Fruit fly (Drosophila melanogaster) whole organism, embryonic: ENCODE results near the gene CG14269.

Experiments
- Atf-2 ChIP-seq: fragments of 200-800 bp; sonication (Bioruptor generic); optimal IDR thresholded peaks from 2 replicates; lab custom pipeline; 2016; ENCODE audit warnings: missing biosample characterization, missing genetic modification characterization
- CG10147 ChIP-seq: fragments of 200-800 bp; sonication (Bioruptor generic); optimal IDR thresholded peaks from 2 replicates; lab custom pipeline; 2019; ENCODE audit warnings: missing biosample characterization, mild to moderate bottlenecking, missing genetic modification characterization, moderate library complexity
- CG10209 ChIP-seq: fragments of 200-800 bp; sonication (Bioruptor generic); optimal IDR thresholded peaks from 3 replicates; lab custom pipeline; 2017; ENCODE audit warnings: missing biosample characterization, mild to moderate bottlenecking, missing genetic modification characterization, missing genetic modification reagents
- CG10274 ChIP-seq: fragments of 200-800 bp; sonication (Bioruptor generic); optimal IDR thresholded peaks from 3 replicates; lab custom pipeline; 2017; ENCODE audit warnings: missing biosample characterization, mild to moderate bottlenecking, missing genetic modification characterization
- CG10979 ChIP-seq: fragments of 200-800 bp; sonication (Bioruptor generic); optimal IDR thresholded peaks from 2 replicates; lab custom pipeline; 2018; ENCODE audit warnings: missing biosample characterization, mild to moderate bottlenecking, missing genetic modification characterization, moderate library complexity
- CG12155 ChIP-seq: fragments of 200-800 bp; sonication (Bioruptor generic); optimal IDR thresholded peaks from 3 replicates; lab custom pipeline; 2016; ENCODE audit warnings: missing biosample characterization, missing genetic modification characterization
- CG13296 ChIP-seq: fragments of 200-800 bp; sonication (Bioruptor generic); optimal IDR thresholded peaks from 3 replicates; lab custom pipeline; 2018; ENCODE audit warnings: missing biosample characterization, mild to moderate bottlenecking, missing genetic modification characterization
- CG13424 ChIP-seq: fragments of 200-800 bp; sonication (Bioruptor generic); optimal IDR thresholded peaks from 2 replicates; lab custom pipeline; 2019; ENCODE audit warnings: missing biosample characterization, mild to moderate bottlenecking, missing genetic modification characterization, moderate library complexity
- CG14710 ChIP-seq: fragments of 200-800 bp; sonication (Bioruptor generic); optimal IDR thresholded peaks from 3 replicates; lab custom pipeline; 2019; ENCODE audit warnings: missing biosample characterization, mild to moderate bottlenecking, missing genetic modification characterization, moderate library complexity
- CG15696 ChIP-seq: fragments of 200-800 bp; sonication (Bioruptor generic); optimal IDR thresholded peaks from 2 replicates; lab custom pipeline; 2019; ENCODE audit warnings: missing biosample characterization, mild to moderate bottlenecking, missing genetic modification characterization, moderate library complexity
- CG1602 ChIP-seq: fragments of 200-800 bp; sonication (Bioruptor generic); optimal IDR thresholded peaks from 3 replicates; lab custom pipeline; 2016; ENCODE audit warnings: missing biosample characterization, missing genetic modification characterization
- CG1603 ChIP-seq: fragments of 200-800 bp; sonication (Bioruptor generic); optimal IDR thresholded peaks from 2 replicates; lab custom pipeline; 2019; ENCODE audit warnings: missing biosample characterization, mild to moderate bottlenecking, missing genetic modification characterization, moderate library complexity
- CG17912 ChIP-seq: fragments of 200-800 bp; sonication (Bioruptor generic); optimal IDR thresholded peaks from 2 replicates; lab custom pipeline; 2018; ENCODE audit warnings: missing biosample characterization, mild to moderate bottlenecking, missing genetic modification characterization
- CG18262 ChIP-seq: fragments of 200-800 bp; optimal IDR thresholded peaks from 3 replicates; lab custom pipeline; 2019; ENCODE audit warnings: missing biosample characterization, mild to moderate bottlenecking, missing genetic modification characterization, moderate library complexity
- CG2678 ChIP-seq: fragments of 200-800 bp; sonication (Bioruptor generic); optimal IDR thresholded peaks from 3 replicates; lab custom pipeline; 2019; ENCODE audit warnings: missing biosample characterization, mild to moderate bottlenecking, missing genetic modification characterization, moderate library complexity
- CG2712 ChIP-seq: fragments of 200-800 bp; optimal IDR thresholded peaks from 3 replicates; lab custom pipeline; 2019; ENCODE audit warnings: missing biosample characterization, mild to moderate bottlenecking, missing genetic modification characterization, moderate library complexity
- CG31441 ChIP-seq: fragments of 200-800 bp; sonication (Bioruptor generic); IDR thresholded peaks from 2 replicates; pipeline ENCODE4 v1.3.6; 2022; ENCODE audit warnings: missing biosample characterization, missing genetic modification characterization
- CG32532 ChIP-seq: fragments of 200-800 bp; sonication (Bioruptor generic); IDR thresholded peaks from 2 replicates; pipeline ENCODE4 v1.3.6; 2022; ENCODE audit warnings: missing biosample characterization, missing genetic modification characterization
- CG3281 ChIP-seq: fragments of 200-800 bp; sonication (Bioruptor generic); optimal IDR thresholded peaks from 3 replicates; lab custom pipeline; 2017; ENCODE audit warnings: missing biosample characterization, mild to moderate bottlenecking, missing genetic modification characterization
- CG4820 ChIP-seq: fragments of 200-800 bp; sonication (Bioruptor generic); optimal IDR thresholded peaks from 3 replicates; lab custom pipeline; 2016; ENCODE audit warnings: missing biosample characterization, missing genetic modification characterization
- CG5953 ChIP-seq: fragments of 200-800 bp; sonication (Bioruptor generic); IDR thresholded peaks from 2 replicates; pipeline ENCODE4 v1.3.6; 2022; ENCODE audit warnings: missing biosample characterization, missing genetic modification characterization
- CG7271 ChIP-seq: fragments of 200-800 bp; sonication (Bioruptor generic); optimal IDR thresholded peaks from 2 replicates; lab custom pipeline; 2018; ENCODE audit warnings: missing biosample characterization, mild to moderate bottlenecking, missing genetic modification characterization, moderate library complexity
- CG7372 ChIP-seq: fragments of 200-800 bp; sonication (Bioruptor generic); IDR thresholded peaks from 2 replicates; pipeline ENCODE4 v1.3.6; 2022; ENCODE audit warnings: missing biosample characterization, missing genetic modification characterization
- CG7786 ChIP-seq: fragments of 200-800 bp; sonication (Bioruptor generic); optimal IDR thresholded peaks from 2 replicates; lab custom pipeline; 2016; ENCODE audit warnings: missing biosample characterization, missing genetic modification characterization
- CG9727 ChIP-seq: fragments of 200-800 bp; sonication (Bioruptor generic); optimal IDR thresholded peaks from 3 replicates; lab custom pipeline; 2017; ENCODE audit warnings: missing biosample characterization, mild to moderate bottlenecking, missing genetic modification characterization
- CG9797 ChIP-seq: fragments of 200-800 bp; sonication (Bioruptor generic); optimal IDR thresholded peaks from 3 replicates; lab custom pipeline; 2018; ENCODE audit warnings: missing biosample characterization, mild to moderate bottlenecking, missing genetic modification characterization
- CG9817 ChIP-seq: fragments of 200-800 bp; sonication (Bioruptor generic); optimal IDR thresholded peaks from 2 replicates; lab custom pipeline; 2018; ENCODE audit warnings: missing biosample characterization, mild to moderate bottlenecking, missing genetic modification characterization, moderate library complexity
- Gug ChIP-seq: fragments of 200-800 bp; sonication (Bioruptor generic); IDR thresholded peaks from 4 replicates; pipeline ENCODE4 v1.3.6; 2022; ENCODE audit warnings: missing biosample characterization, missing genetic modification characterization
- Kr ChIP-seq: fragments of 200-800 bp; sonication (Bioruptor generic); optimal IDR thresholded peaks from 2 replicates; lab custom pipeline; 2017; ENCODE audit warnings: missing biosample characterization, mild to moderate bottlenecking, missing genetic modification characterization
- PHDP ChIP-seq: fragments of 200-800 bp; sonication (Bioruptor generic); optimal IDR thresholded peaks from 3 replicates; lab custom pipeline; 2018; ENCODE audit warnings: missing biosample characterization, mild to moderate bottlenecking, missing genetic modification characterization, moderate library complexity
- Sox100B ChIP-seq: fragments of 200-800 bp; sonication (Bioruptor generic); optimal IDR thresholded peaks from 3 replicates; lab custom pipeline; 2018; ENCODE audit warnings: missing biosample characterization, mild to moderate bottlenecking, missing genetic modification characterization
- Taf1 ChIP-seq: fragments of 200-800 bp; sonication (Bioruptor generic); IDR thresholded peaks from 2 replicates; pipeline ENCODE4 v1.3.6; 2022; ENCODE audit warnings: missing biosample characterization, missing genetic modification characterization
- Vsx1 ChIP-seq: fragments of 200-800 bp; sonication (Bioruptor generic); optimal IDR thresholded peaks from 2 replicates; lab custom pipeline; 2017; ENCODE audit warnings: missing biosample characterization, mild to moderate bottlenecking, missing genetic modification characterization, missing genetic modification reagents
- al ChIP-seq: fragments of 200-800 bp; sonication (Bioruptor generic); IDR thresholded peaks from 2 replicates; pipeline ENCODE4 v1.3.6; 2022; ENCODE audit warnings: missing biosample characterization, missing genetic modification characterization
- amos ChIP-seq: fragments of 200-800 bp; sonication (Bioruptor generic); IDR thresholded peaks from 2 replicates; pipeline ENCODE4 v1.3.6; 2022; ENCODE audit warnings: missing biosample characterization, missing genetic modification characterization; ENCODE audit not compliant: partially characterized antibody
- ase ChIP-seq: fragments of 200-800 bp; sonication (Bioruptor generic); IDR thresholded peaks from 3 replicates; pipeline ENCODE4 v1.3.6; 2022; ENCODE audit warnings: missing biosample characterization, missing genetic modification characterization
- bab2 ChIP-seq: fragments of 200-800 bp; sonication (Bioruptor generic); optimal IDR thresholded peaks from 2 replicates; lab custom pipeline; 2016; ENCODE audit warnings: missing biosample characterization, missing genetic modification characterization
- en ChIP-seq: fragments of 200-800 bp; sonication (Bioruptor generic); optimal IDR thresholded peaks from 2 replicates; lab custom pipeline; 2016; ENCODE audit warnings: missing biosample characterization, missing genetic modification characterization
- fd102C ChIP-seq: fragments of 200-800 bp; sonication (Bioruptor generic); optimal IDR thresholded peaks from 2 replicates; lab custom pipeline; 2018; ENCODE audit warnings: missing biosample characterization, mild to moderate bottlenecking, missing genetic modification characterization, moderate library complexity
- grn ChIP-seq: fragments of 200-800 bp; sonication (Bioruptor generic); optimal IDR thresholded peaks from 3 replicates; lab custom pipeline; 2017; ENCODE audit warnings: missing biosample characterization, missing genetic modification characterization
- hbn ChIP-seq: fragments of 200-800 bp; sonication (Bioruptor generic); IDR thresholded peaks from 2 replicates; pipeline ENCODE4 v1.3.6; 2022; ENCODE audit warnings: missing biosample characterization, missing genetic modification characterization; ENCODE audit not compliant: partially characterized antibody
- maf-S ChIP-seq: fragments of 200-800 bp; sonication (Bioruptor generic); optimal IDR thresholded peaks from 2 replicates; lab custom pipeline; 2016; ENCODE audit warnings: missing biosample characterization, missing genetic modification characterization
- phol ChIP-seq: fragments of 200-800 bp; sonication (Bioruptor generic); optimal IDR thresholded peaks from 3 replicates; lab custom pipeline; 2018; ENCODE audit warnings: missing biosample characterization, mild to moderate bottlenecking, missing genetic modification characterization, moderate library complexity
- row ChIP-seq: fragments of 200-800 bp; sonication (Bioruptor generic); IDR thresholded peaks from 3 replicates; pipeline ENCODE4 v1.3.6; 2022; ENCODE audit warnings: missing biosample characterization, missing genetic modification characterization
- sc ChIP-seq, 3 experiments: fragments of >200 bp in 2 of 3; fragments of 200-800 bp in 1 of 3; sonication (Bioruptor generic) in 1 of 3; optimal IDR thresholded peaks; 2 replicates in 2 of 3; 3 replicates in 1 of 3; lab custom pipeline; 2017; ENCODE audit warnings: mild to moderate bottlenecking in 1 of 3, missing biosample characterization in 1 of 3, missing genetic modification characterization in 1 of 3, missing genetic modification reagents in 1 of 3
- sna ChIP-seq: fragments of 200-800 bp; sonication (Bioruptor generic); IDR thresholded peaks from 2 replicates; pipeline ENCODE4 v1.3.6; 2022; ENCODE audit warnings: missing biosample characterization, missing genetic modification characterization; ENCODE audit not compliant: partially characterized antibody
- trem ChIP-seq: fragments of 200-800 bp; optimal IDR thresholded peaks from 3 replicates; lab custom pipeline; 2019; ENCODE audit warnings: missing biosample characterization, mild to moderate bottlenecking, missing genetic modification characterization, moderate library complexity
- twi ChIP-seq: fragments of 200-800 bp; optimal IDR thresholded peaks from 2 replicates; lab custom pipeline; 2019; ENCODE audit warnings: missing biosample characterization, mild to moderate bottlenecking, missing genetic modification characterization, moderate library complexity
- unc-4 ChIP-seq: fragments of 200-800 bp; sonication (Bioruptor generic); IDR thresholded peaks from 2 replicates; pipeline ENCODE4 v1.3.6; 2022; ENCODE audit warnings: missing biosample characterization, missing genetic modification characterization; ENCODE audit not compliant: partially characterized antibody
- unpg ChIP-seq: fragments of 200-800 bp; sonication (Bioruptor generic); optimal IDR thresholded peaks from 3 replicates; lab custom pipeline; 2018; ENCODE audit warnings: missing biosample characterization, mild to moderate bottlenecking, missing genetic modification characterization, moderate library complexity

The CG14269 gene

DNA sequence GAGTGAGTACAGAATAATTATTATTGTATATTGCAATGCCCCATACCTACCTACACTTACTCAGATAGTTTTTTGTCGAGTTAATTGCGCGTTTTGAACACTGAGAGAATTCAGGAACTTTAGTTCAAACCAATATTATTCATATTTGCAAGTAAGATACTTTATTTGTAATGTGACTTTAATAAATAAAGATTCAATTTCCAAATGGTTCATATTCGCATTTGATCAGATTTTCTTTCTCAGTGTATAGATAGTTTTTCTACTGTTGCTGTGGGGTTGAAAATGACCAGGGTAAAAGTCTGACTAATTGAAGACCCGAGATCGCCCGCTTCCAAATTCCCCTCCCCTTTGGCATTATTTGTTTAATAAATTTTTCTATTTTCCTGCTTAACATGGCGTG lies 41.5 kb downstream of the CG14269 start (continued):
- TF ChIP-seq grn (GFP tag; lab: Kevin White, UChicago) (no peak), CG17912 (GFP tag; lab: Kevin White, UChicago) (no peak), Sox100B (no peak), CG13296 (GFP tag; lab: Kevin White, UChicago) (no peak), CG13424 (tag; lab: Kevin White, UChicago) (no peak), CG10274 (GFP tag; lab: Kevin White, UChicago) (no peak), CG1603 (peak; percentile 49), CG14710 (tag; lab: Kevin White, UChicago) (peak; percentile 23), Atf-2 (peak; percentile 25), sna (GFP tag; lab: Robert Waterston, UW) (no peak), CG15696 (tag; lab: Kevin White, UChicago) (peak; percentile 42), Taf1 (GFP tag; lab: Robert Waterston, UW) (no peak), maf-S (GFP tag; lab: Kevin White, UChicago) (no peak), CG2678 (peak; percentile 10), en (GFP tag; lab: Kevin White, UChicago) (no peak), CG10209 (GFP tag; lab: Kevin White, UChicago) (no peak), phol (tag; lab: Kevin White, UChicago) (peak; percentile 29), CG4820 (peak; percentile 33), twi (no peak), Vsx1 (GFP tag; lab: Kevin White, UChicago) (no peak), CG9817 (tag; lab: Kevin White, UChicago) (no peak), CG3281 (GFP tag; lab: Kevin White, UChicago) (no peak), unpg (GFP tag; lab: Kevin White, UChicago) (peak; percentile 44), amos (no peak), CG1602 (GFP tag; lab: Kevin White, UChicago) (peak; percentile 1), trem (tag; lab: Kevin White, UChicago) (peak; percentile 3), row (GFP tag; lab: Robert Waterston, UW) (peak; percentile 19; the same call in 1 of the 3 replicates), Kr (GFP tag; lab: Kevin White, UChicago) (no peak), CG5953 (no peak), unc-4 (GFP tag; lab: Robert Waterston, UW) (no peak), PHDP (tag; lab: Kevin White, UChicago) (peak; percentile 21), CG10147 (GFP tag; lab: Kevin White, UChicago) (no peak), fd102C (peak; percentile 47), CG9727 (GFP tag; lab: Kevin White, UChicago) (peak; percentile 45), CG10979 (tag; lab: Kevin White, UChicago) (peak; percentile 50), sc (optimal IDR thresholded peaks at IDR 0.05; lab: Kevin White, UChicago) (no peak), sc (GFP tag; optimal IDR thresholded peaks at IDR 0.05; lab: Kevin White, UChicago) (no peak), Gug (GFP tag; lab: Robert Waterston, UW) (no peak), al (GFP tag; lab: Robert Waterston, UW) (no peak), CG7271 (peak; percentile 13), CG32532 (GFP tag; lab: Robert Waterston, UW) (no peak), CG31441 (GFP tag; lab: Robert Waterston, UW) (peak; percentile 44; the same call in 1 of the 2 replicates), CG7372 (GFP tag; lab: Robert Waterston, UW) (no peak), hbn (GFP tag; lab: Robert Waterston, UW) (no peak), CG18262 (tag; lab: Kevin White, UChicago) (peak; percentile 44), CG9797 (GFP tag; lab: Kevin White, UChicago) (no peak), ase (0 out of 3 replicates have a peak, but pooled peaks have one; percentile 16), CG2712 (tag; lab: Kevin White, UChicago) (peak; percentile 61), CG12155 (GFP tag; lab: Kevin White, UChicago) (no peak), CG7786 (GFP tag; lab: Kevin White, UChicago) (no peak), bab2 (GFP tag; lab: Kevin White, UChicago) (peak; percentile 12)
